Worm (Caenorhabditis elegans): ENCODE measurements around the gene mip-2.
A peak's percentile ranks its signal among the peaks of the same experiment; 100 is the strongest.

The mip-2 gene

ce11 chrV:13671911-13672639, at the start of gene mip-2, which contains the start of gene F58G11.4:
mip-2 (minus strand) TSS chrV:13671958.
F58G11.4 (plus strand) TSS chrV:13672589.
- TF ChIP-seq ces-1 (GFP tag; optimal IDR thresholded peaks at IDR 0.05) (no peak), skn-1 (tag; optimal IDR thresholded peaks at IDR 0.05) (no peak), nhr-77 (tag; optimal IDR thresholded peaks at IDR 0.05) (no peak), efl-1 (optimal IDR thresholded peaks at IDR 0.05) (no peak), efl-1 (GFP tag; optimal IDR thresholded peaks at IDR 0.05 in 1 of 2) (peak in 1 of 2 experiments; percentile 84)

- TF ChIP-seq nhr-85 (tag): peak; percentile 10
- TF ChIP-seq elt-2 (tag; optimal IDR thresholded peaks at IDR 0.05): peak; percentile 79
- peak; percentile 32 for TF ChIP-seq pqm-1 (tag; optimal IDR thresholded peaks at IDR 0.05)
- no peak for TF ChIP-seq ceh-82 (tag; optimal IDR thresholded peaks at IDR 0.05)
- peak in 1 of 2 experiments; percentile 24 for TF ChIP-seq lin-35 (GFP tag; optimal IDR thresholded peaks at IDR 0.05)
- TF ChIP-seq tbx-2 (tag; optimal IDR thresholded peaks at IDR 0.05): no peak
- TF ChIP-seq lin-39 (tag; optimal IDR thresholded peaks at IDR 0.05): no peak
- TF ChIP-seq mep-1 (tag; optimal IDR thresholded peaks at IDR 0.05): no peak
- TF ChIP-seq fkh-10 (GFP tag; optimal IDR thresholded peaks at IDR 0.05): no peak
- no peak for TF ChIP-seq nhr-47 (tag; optimal IDR thresholded peaks at IDR 0.05)
- no peak for TF ChIP-seq grh-1 (GFP tag; IDR thresholded peaks at IDR 0.05)
- TF ChIP-seq lin-13 (GFP tag; optimal IDR thresholded peaks at IDR 0.05): no peak
- TF ChIP-seq rnt-1 (tag; optimal IDR thresholded peaks at IDR 0.05): no peak
- peak; percentile 29 for TF ChIP-seq pax-3 (tag; optimal IDR thresholded peaks at IDR 0.05)
- no peak for TF ChIP-seq snu-23 (GFP tag; optimal IDR thresholded peaks at IDR 0.05)
These were observed 44.8 kb upstream of the mip-2 start, which contains the start of gene T01D3.6 for ce11 chrV:13716531-13716930. T01D3.6 (plus strand) TSS chrV:13716824.

- TF ChIP-seq mdl-1 (tag; optimal IDR thresholded peaks at IDR 0.05) (peak in 1 of 2 experiments; percentile 66), ceh-63 (GFP tag; optimal IDR thresholded peaks at IDR 0.05) (peak; percentile 90), zip-4 (GFP tag; optimal IDR thresholded peaks at IDR 0.05) (no peak), dsc-1 (tag; optimal IDR thresholded peaks at IDR 0.05) (peak; percentile 82), ceh-82 (tag; optimal IDR thresholded peaks at IDR 0.05) (peak; percentile 74 to 87 (median 79)), fkh-4 (tag; optimal IDR thresholded peaks at IDR 0.05; ENCODE audit: borderline replicate concordance) (peak; percentile 52), snpc-4 (tag; optimal IDR thresholded peaks at IDR 0.05) (peak; percentile 65), blmp-1 (tag; optimal IDR thresholded peaks at IDR 0.05) (peak; percentile 93), ama-1 (optimal IDR thresholded peaks at IDR 0.05) (no peak), vab-15 (tag; optimal IDR thresholded peaks at IDR 0.05) (peak; percentile 89), efl-1 (optimal IDR thresholded peaks at IDR 0.05) (peak; percentile 82 to 85), efl-1 (GFP tag; optimal IDR thresholded peaks at IDR 0.05 in 1 of 2) (peak; percentile 73 to 95), lin-35 (GFP tag; optimal IDR thresholded peaks at IDR 0.05) (peak; percentile 75 to 89), mef-2 (tag; optimal IDR thresholded peaks at IDR 0.05) (no peak), rnt-1 (tag; optimal IDR thresholded peaks at IDR 0.05) (peak; percentile 94), lin-13 (GFP tag; optimal IDR thresholded peaks at IDR 0.05) (peak; percentile 63), pqm-1 (tag; optimal IDR thresholded peaks at IDR 0.05) (no peak), nhr-11 (tag; optimal IDR thresholded peaks at IDR 0.05) (no peak), aha-1 (tag; optimal IDR thresholded peaks at IDR 0.05) (no peak), mab-9 (GFP tag; IDR thresholded peaks at IDR 0.05) (peak; percentile 60), sup-37 (GFP tag; optimal IDR thresholded peaks at IDR 0.05) (no peak), F16B12.6 (tag; optimal IDR thresholded peaks at IDR 0.05) (peak; percentile 59), lin-14 (GFP tag; optimal IDR thresholded peaks at IDR 0.05) (peak; percentile 90), xbp-1 (tag; optimal IDR thresholded peaks at IDR 0.05) (peak; percentile 84), nhr-28 (tag; optimal IDR thresholded peaks at IDR 0.05) (no peak), unc-86 (tag; optimal IDR thresholded peaks at IDR 0.05) (peak; percentile 71), unc-130 (tag; optimal IDR thresholded peaks at IDR 0.05) (peak; percentile 51), sptf-1 (tag; optimal IDR thresholded peaks at IDR 0.05) (no peak), swsn-7 (tag; optimal IDR thresholded peaks at IDR 0.05) (peak; percentile 83), isw-1 (GFP tag; IDR thresholded peaks at IDR 0.05) (peak; percentile 84), lir-3 (tag; optimal IDR thresholded peaks at IDR 0.05; ENCODE audit: poor library complexity) (peak; percentile 89), pag-3 (tag; optimal IDR thresholded peaks at IDR 0.05; ENCODE audit: borderline replicate concordance, insufficient read depth) (no peak), nhr-76 (tag; optimal IDR thresholded peaks at IDR 0.05) (no peak), egl-27 (tag; optimal IDR thresholded peaks at IDR 0.05) (no peak), ets-5 (GFP tag; IDR thresholded peaks at IDR 0.05) (no peak)
These were observed 43.5 kb upstream of the mip-2 start, which contains the start of gene zipt-9 for ce11 chrV:13715223-13715686. zipt-9 (minus strand) TSS chrV:13715273.

Measured in whole organism, L1 larva.